Worm (Caenorhabditis elegans) whole organism, L4 larva: ENCODE data around the gene snf-7.
A peak's percentile ranks its signal among the peaks of the same experiment; 100 is the strongest.

Experiments used
- D1046.2 ChIP-seq: fragments of 200-800 bp; sonication (Bioruptor generic); IDR thresholded peaks from 2 replicates; pipeline ENCODE4 v1.3.6; 2022; ENCODE audit warnings: missing genetic modification characterization, missing compliant biosample characterization
- F49E8.2 ChIP-seq: sonication (generic microtip); optimal IDR thresholded peaks from 2 replicates; lab custom pipeline; 2016; ENCODE audit warnings: missing compliant biosample characterization, mild to moderate bottlenecking, missing genetic modification characterization, borderline replicate concordance
- R02D3.7 ChIP-seq: fragments of 150-350 bp; sonication (generic microtip); optimal IDR thresholded peaks from 3 replicates; lab custom pipeline; 2014; ENCODE audit warnings: missing biosample characterization, missing genetic modification characterization
- Y5F2A.4 ChIP-seq: fragments of 200-800 bp; sonication (Bioruptor generic); optimal IDR thresholded peaks from 2 replicates; lab custom pipeline; 2018; ENCODE audit warnings: mild to moderate bottlenecking, missing genetic modification characterization, missing compliant biosample characterization
- ZK337.2 ChIP-seq: fragments of 200-800 bp; sonication (Bioruptor generic); IDR thresholded peaks from 2 replicates; pipeline ENCODE4 v1.3.6; 2022; ENCODE audit warnings: missing genetic modification reagents, missing genetic modification characterization, missing compliant biosample characterization
- ceh-20 ChIP-seq: fragments of 200-800 bp; sonication (Bioruptor generic); IDR thresholded peaks from 2 replicates; pipeline ENCODE4 v1.3.6; 2022; ENCODE audit warnings: missing genetic modification reagents, missing genetic modification characterization, missing compliant biosample characterization
- ceh-32 ChIP-seq: sonication (generic microtip); optimal IDR thresholded peaks from 2 replicates; lab custom pipeline; 2016; ENCODE audit warnings: mild to moderate bottlenecking, missing genetic modification characterization, missing compliant biosample characterization; ENCODE audit not compliant: poor library complexity
- ceh-82 ChIP-seq: sonication (generic microtip); optimal IDR thresholded peaks from 2 replicates; lab custom pipeline; 2017; ENCODE audit warnings: missing biosample characterization, missing genetic modification characterization
- ces-1 ChIP-seq: fragments of 150-350 bp; sonication (generic microtip); optimal IDR thresholded peaks from 4 replicates; lab custom pipeline; 2014; ENCODE audit warnings: missing biosample characterization, missing genetic modification reagents, missing genetic modification characterization
- daf-16 ChIP-seq, 3 experiments: sonication (generic microtip); optimal IDR thresholded peaks; 2 replicates each; lab custom pipeline; 2016 to 2017; ENCODE audit warnings: missing genetic modification characterization in 3 of 3, missing genetic modification reagents in 3 of 3, mild to moderate bottlenecking in 2 of 3, missing compliant biosample characterization in 2 of 3, missing biosample characterization in 1 of 3, moderate library complexity in 1 of 3
- daf-19 ChIP-seq: fragments of 200-800 bp; sonication (Bioruptor generic); conservative IDR thresholded peaks from 2 replicates; pipeline ENCODE4 v1.3.6; 2022; ENCODE audit warnings: missing genetic modification characterization, missing compliant biosample characterization
- daf-8 ChIP-seq: fragments of 200-800 bp; sonication (Bioruptor generic); IDR thresholded peaks from 2 replicates; pipeline ENCODE4 v1.3.6; 2022; ENCODE audit warnings: missing genetic modification characterization, missing compliant biosample characterization
- dmd-8 ChIP-seq: fragments of 200-800 bp; sonication (Bioruptor generic); IDR thresholded peaks from 2 replicates; pipeline ENCODE4 v1.3.6; 2022; ENCODE audit warnings: missing genetic modification characterization, missing compliant biosample characterization
- dmd-9 ChIP-seq: fragments of 200-800 bp; sonication (Bioruptor generic); IDR thresholded peaks from 2 replicates; pipeline ENCODE4 v1.3.6; 2022; ENCODE audit warnings: missing genetic modification reagents, missing genetic modification characterization, missing compliant biosample characterization
- dpl-1 ChIP-seq: fragments of 150-350 bp; optimal IDR thresholded peaks from 2 replicates; lab custom pipeline; 2014; ENCODE audit warnings: missing biosample characterization, missing genetic modification reagents, missing genetic modification characterization
- dve-1 ChIP-seq: sonication (generic microtip); optimal IDR thresholded peaks from 2 replicates; lab custom pipeline; 2017; ENCODE audit warnings: antibody characterized with exemption, mild to moderate bottlenecking, missing genetic modification characterization, missing compliant biosample characterization; ENCODE audit not compliant: insufficient read depth
- egl-27 ChIP-seq: sonication (generic microtip); optimal IDR thresholded peaks from 3 replicates; lab custom pipeline; 2017; ENCODE audit warnings: missing biosample characterization, missing genetic modification reagents, missing genetic modification characterization
- egl-43 ChIP-seq: fragments of 200-800 bp; sonication (Bioruptor generic); IDR thresholded peaks from 2 replicates; pipeline ENCODE4 v1.3.6; 2022; ENCODE audit warnings: missing genetic modification reagents, missing genetic modification characterization, missing compliant biosample characterization
- gei-8 ChIP-seq: fragments of 200-800 bp; sonication (Bioruptor generic); optimal IDR thresholded peaks from 2 replicates; lab custom pipeline; 2018; ENCODE audit warnings: mild to moderate bottlenecking, missing genetic modification characterization, missing compliant biosample characterization
- hmg-1.1 ChIP-seq: fragments of 200-800 bp; sonication (Bioruptor generic); IDR thresholded peaks from 2 replicates; pipeline ENCODE4 v1.3.6; 2022; ENCODE audit warnings: missing genetic modification reagents, missing genetic modification characterization, missing compliant biosample characterization
- jun-1 ChIP-seq: fragments of 150-350 bp; optimal IDR thresholded peaks from 2 replicates; lab custom pipeline; 2014; ENCODE audit warnings: missing biosample characterization, missing genetic modification reagents, missing genetic modification characterization
- lim-7 ChIP-seq: fragments of 200-800 bp; sonication (Bioruptor generic); IDR thresholded peaks from 2 replicates; pipeline ENCODE4 v1.3.6; 2022; ENCODE audit warnings: missing genetic modification characterization, missing compliant biosample characterization
- lin-1 ChIP-seq: fragments of 200-800 bp; sonication (Bioruptor generic); IDR thresholded peaks from 2 replicates; pipeline ENCODE4 v1.3.6; 2022; ENCODE audit warnings: missing genetic modification reagents, missing genetic modification characterization, missing compliant biosample characterization
- lin-29 ChIP-seq: fragments of 200-800 bp; sonication (Bioruptor generic); IDR thresholded peaks from 2 replicates; pipeline ENCODE4 v1.3.6; 2022; ENCODE audit warnings: missing genetic modification reagents, missing genetic modification characterization, missing compliant biosample characterization
- lin-38 ChIP-seq: fragments of 200-800 bp; sonication (Bioruptor generic); IDR thresholded peaks from 2 replicates; pipeline ENCODE4 v1.3.6; 2022; ENCODE audit warnings: missing genetic modification reagents, missing genetic modification characterization, missing compliant biosample characterization
- lir-3 ChIP-seq: sonication (generic microtip); optimal IDR thresholded peaks from 2 replicates; lab custom pipeline; 2016; ENCODE audit warnings: mild to moderate bottlenecking, missing genetic modification characterization, missing compliant biosample characterization
- madf-5 ChIP-seq, 2 experiments: fragments of 200-800 bp; sonication (Bioruptor generic); IDR thresholded peaks; 2 replicates each; pipeline ENCODE4 v1.3.6; 2022; ENCODE audit warnings: missing compliant biosample characterization in 2 of 2, missing genetic modification characterization in 2 of 2
- mdl-1 ChIP-seq, 2 experiments: fragments of 150-350 bp in 1 of 2; sonication (generic microtip) in 1 of 2; optimal IDR thresholded peaks; 2 replicates each; lab custom pipeline; 2014 to 2017; ENCODE audit warnings: missing biosample characterization in 2 of 2, missing genetic modification characterization in 2 of 2
- mdt-29 ChIP-seq: fragments of 200-800 bp; sonication (Bioruptor generic); IDR thresholded peaks from 2 replicates; pipeline ENCODE4 v1.3.6; 2022; ENCODE audit warnings: missing genetic modification reagents, missing genetic modification characterization, missing compliant biosample characterization
- mxl-2 ChIP-seq: fragments of 200-800 bp; sonication (Bioruptor generic); conservative IDR thresholded peaks from 2 replicates; pipeline ENCODE4 v1.3.6; 2022; ENCODE audit warnings: missing genetic modification reagents, missing genetic modification characterization, missing compliant biosample characterization
- nhr-102 ChIP-seq: sonication (generic microtip); optimal IDR thresholded peaks from 2 replicates; lab custom pipeline; 2016; ENCODE audit warnings: mild to moderate bottlenecking, missing genetic modification characterization, moderate library complexity, missing compliant biosample characterization
- nhr-237 ChIP-seq: sonication (generic microtip); optimal IDR thresholded peaks from 2 replicates; lab custom pipeline; 2017; ENCODE audit warnings: missing biosample characterization, missing genetic modification characterization
- nhr-25 ChIP-seq: sonication (generic microtip); optimal IDR thresholded peaks from 2 replicates; lab custom pipeline; 2017; ENCODE audit warnings: missing genetic modification characterization, mild to moderate bottlenecking, missing compliant biosample characterization, antibody characterized with exemption, moderate library complexity, borderline replicate concordance; ENCODE audit not compliant: insufficient read depth
- nhr-28 ChIP-seq: fragments of 150-350 bp; optimal IDR thresholded peaks from 2 replicates; lab custom pipeline; 2014; ENCODE audit warnings: missing biosample characterization, missing genetic modification characterization
- nhr-41 ChIP-seq: fragments of 200-800 bp; sonication (Bioruptor generic); IDR thresholded peaks from 2 replicates; pipeline ENCODE4 v1.3.6; 2022; ENCODE audit warnings: missing genetic modification reagents, missing genetic modification characterization, missing compliant biosample characterization
- nhr-48 ChIP-seq: sonication (generic microtip); optimal IDR thresholded peaks from 2 replicates; lab custom pipeline; 2016; ENCODE audit warnings: mild to moderate bottlenecking, missing genetic modification characterization, missing compliant biosample characterization
- nhr-6 ChIP-seq: fragments of 150-350 bp; optimal IDR thresholded peaks from 2 replicates; lab custom pipeline; 2014; ENCODE audit warnings: missing biosample characterization, missing genetic modification characterization
- nhr-76 ChIP-seq: fragments of 150-350 bp; optimal IDR thresholded peaks from 2 replicates; lab custom pipeline; 2014; ENCODE audit warnings: missing biosample characterization, missing genetic modification characterization
- pha-4 ChIP-seq, 2 experiments: fragments of 150-350 bp in 1 of 2; fragments of 200-800 bp in 1 of 2; sonication (Bioruptor generic) in 1 of 2; IDR thresholded peaks in 1 of 2; optimal IDR thresholded peaks in 1 of 2; 2 replicates each; pipeline versions ENCODE4 v1.3.6 to Lab custom; 2014 to 2022; ENCODE audit warnings: missing genetic modification characterization in 2 of 2, missing genetic modification reagents in 2 of 2, missing biosample characterization in 1 of 2, missing compliant biosample characterization in 1 of 2
- php-3 ChIP-seq: fragments of 200-800 bp; sonication (Bioruptor generic); IDR thresholded peaks from 2 replicates; pipeline ENCODE4 v1.3.6; 2022; ENCODE audit warnings: missing genetic modification reagents, missing genetic modification characterization, missing compliant biosample characterization
- pqm-1 ChIP-seq: sonication (generic microtip); optimal IDR thresholded peaks from 2 replicates; lab custom pipeline; 2017; ENCODE audit warnings: missing biosample characterization, missing genetic modification characterization
- saeg-2 ChIP-seq: fragments of 200-800 bp; sonication (Bioruptor generic); IDR thresholded peaks from 2 replicates; pipeline ENCODE4 v1.3.6; 2022; ENCODE audit warnings: missing genetic modification reagents, missing genetic modification characterization, missing compliant biosample characterization
- unc-39 ChIP-seq: sonication (generic microtip); optimal IDR thresholded peaks from 2 replicates; lab custom pipeline; 2017; ENCODE audit warnings: missing biosample characterization, missing genetic modification characterization
- unc-62 ChIP-seq, 3 experiments: fragments of 150-350 bp in 1 of 3; sonication (generic microtip); optimal IDR thresholded peaks in 2 of 3; peaks in 1 of 3; 1 replicate in 1 of 3; 2 replicates in 2 of 3; lab custom pipeline; 2014 to 2017; ENCODE audit warnings: missing biosample characterization in 3 of 3, missing genetic modification characterization in 3 of 3, missing genetic modification reagents in 3 of 3, missing genotype in 1 of 3
- zag-1 ChIP-seq: fragments of 150-350 bp; optimal IDR thresholded peaks from 2 replicates; lab custom pipeline; 2014; ENCODE audit warnings: missing biosample characterization, missing genetic modification characterization
- zfp-2 ChIP-seq: sonication (generic microtip); optimal IDR thresholded peaks from 2 replicates; lab custom pipeline; 2016; ENCODE audit warnings: mild to moderate bottlenecking, missing genetic modification characterization, missing compliant biosample characterization
- zfp-3 ChIP-seq: fragments of 200-800 bp; sonication (Bioruptor generic); conservative IDR thresholded peaks from 2 replicates; pipeline ENCODE4 v1.3.6; 2022; ENCODE audit warnings: missing genetic modification reagents, missing genetic modification characterization, missing compliant biosample characterization
- zip-2 ChIP-seq: fragments of 150-350 bp; optimal IDR thresholded peaks from 2 replicates; lab custom pipeline; 2014; ENCODE audit warnings: missing biosample characterization, missing genetic modification characterization

snf-7 gene

ce11 chrIII:13015754-13016317 is 10.6 kb downstream of the snf-7 start (continued):
- TF ChIP-seq lin-29 (no peak), ceh-32 (tag; lab: Kevin White, UChicago) (no peak), D1046.2 (GFP tag; lab: Robert Waterston, UW) (no peak), R02D3.7 (tag; lab: Kevin White, UChicago) (no peak), pha-4 (GFP tag; IDR thresholded peaks at IDR 0.05; lab: Robert Waterston, UW) (peak; percentile 73), pha-4 (tag; optimal IDR thresholded peaks at IDR 0.05; lab: Kevin White, UChicago) (no peak), egl-27 (tag; lab: Kevin White, UChicago) (no peak), dpl-1 (GFP tag; lab: Kevin White, UChicago) (peak; percentile 53), zag-1 (no peak), nhr-28 (tag; lab: Kevin White, UChicago) (no peak), pqm-1 (tag; lab: Kevin White, UChicago) (no peak), madf-5 (GFP tag; IDR thresholded peaks at IDR 0.05; lab: Robert Waterston, UW) (peak; percentile 40 to 79; a peak in 2 of 4 replicates), egl-43 (GFP tag; lab: Robert Waterston, UW) (peak; percentile 91), nhr-76 (no peak), nhr-48 (tag; lab: Kevin White, UChicago) (peak; percentile 62), zip-2 (tag; lab: Kevin White, UChicago) (no peak), zfp-2 (no peak), lim-7 (GFP tag; lab: Robert Waterston, UW) (peak; percentile 74), dmd-9 (GFP tag; lab: Robert Waterston, UW) (peak; percentile 25; the same call in 1 of the 2 replicates), dve-1 (tag; lab: Kevin White, UChicago) (peak; percentile 65), unc-39 (tag; lab: Kevin White, UChicago) (no peak), lin-38 (peak; percentile 80), F49E8.2 (tag; lab: Kevin White, UChicago) (peak; percentile 50), daf-19 (GFP tag; lab: Robert Waterston, UW) (no peak), ces-1 (GFP tag; lab: Kevin White, UChicago) (no peak), nhr-237 (no peak), ceh-20 (GFP tag; lab: Robert Waterston, UW) (peak; percentile 54; the same call in 1 of the 2 replicates), zfp-3 (0 out of 2 replicates have a peak, but pooled peaks have one; percentile 28), daf-16 (GFP tag; optimal IDR thresholded peaks at IDR 0.05; lab: Kevin White, UChicago) (peak; percentile 49 to 75), daf-16 (tag; optimal IDR thresholded peaks at IDR 0.05; lab: Kevin White, UChicago) (peak; percentile 90), lin-1 (0 out of 2 replicates have a peak, but pooled peaks have one; percentile 16), mdl-1 (tag; optimal IDR thresholded peaks at IDR 0.05; lab: Kevin White, UChicago) (peak in 1 of 2 experiments; percentile 30), nhr-41 (0 out of 2 replicates have a peak, but pooled peaks have one; percentile 20), gei-8 (no peak), nhr-102 (tag; lab: Kevin White, UChicago) (peak; percentile 87), lir-3 (tag; lab: Kevin White, UChicago) (no peak), unc-62 (GFP tag; optimal IDR thresholded peaks at IDR 0.05 in 1 of 2; lab: Kevin White, UChicago) (peak in 1 of 2 experiments; percentile 70), unc-62 (tag; optimal IDR thresholded peaks at IDR 0.05; lab: Kevin White, UChicago) (no peak), dmd-8 (GFP tag; lab: Robert Waterston, UW) (peak; percentile 79), jun-1 (tag; lab: Kevin White, UChicago) (no peak), ZK337.2 (GFP tag; lab: Robert Waterston, UW) (peak; percentile 77), saeg-2 (GFP tag; lab: Robert Waterston, UW) (peak; percentile 65), hmg-1.1 (GFP tag; lab: Robert Waterston, UW) (peak; percentile 85), ceh-82 (no peak), mxl-2 (GFP tag; lab: Robert Waterston, UW) (peak; percentile 53; the same call in 1 of the 2 replicates), php-3 (GFP tag; lab: Robert Waterston, UW) (peak; percentile 50; the same call in 1 of the 2 replicates), daf-8 (GFP tag; lab: Robert Waterston, UW) (no peak), nhr-25 (tag; lab: Kevin White, UChicago) (peak; percentile 18), Y5F2A.4 (GFP tag; lab: Kevin White, UChicago) (peak; percentile 45), mdt-29 (GFP tag; lab: Robert Waterston, UW) (0 out of 2 replicates have a peak, but pooled peaks have one; percentile 22), nhr-6 (tag; lab: Kevin White, UChicago) (peak; percentile 17)
